Fruit fly (Drosophila melanogaster): ENCODE results near the gene CG13775.

CG13775 gene

DNA sequence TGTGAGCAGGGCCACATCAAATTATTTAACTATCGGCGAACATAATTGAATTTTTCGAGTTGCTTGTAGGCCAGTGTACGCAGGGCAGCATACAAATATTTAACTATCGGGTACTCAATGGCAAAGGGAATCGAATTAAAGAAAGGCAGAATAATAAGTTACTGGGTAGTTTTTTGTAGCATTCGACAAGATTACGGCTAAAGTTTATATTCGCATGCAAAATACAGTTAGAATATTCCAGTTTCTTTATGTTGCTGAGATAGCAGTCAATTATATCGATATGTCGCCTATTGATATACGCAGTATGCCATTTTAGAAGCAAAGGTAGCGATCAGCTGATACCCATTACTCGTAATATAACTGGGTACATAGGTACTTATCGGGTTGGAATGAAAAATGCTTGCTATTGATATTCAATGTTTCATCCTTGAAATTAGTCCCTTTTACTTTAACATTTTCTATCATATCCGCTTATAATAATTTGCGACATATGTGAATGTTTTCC, 11.3 kb upstream of the CG13775 start (continued):
- TF ChIP-seq pan (optimal IDR thresholded peaks at IDR 0.05), result peak in 1 of 2 experiments; percentile 52
- TF ChIP-seq pan (GFP tag; optimal IDR thresholded peaks at IDR 0.05 in 1 of 2, IDR thresholded peaks at IDR 0.05 in 1 of 2), result no peak
- TF ChIP-seq CG15601 (tag; optimal IDR thresholded peaks at IDR 0.05), result peak; percentile 14
- peak; percentile 1 for TF ChIP-seq pum (GFP tag; optimal IDR thresholded peaks at IDR 0.05)
- no peak; the same call in 1 of the 2 replicates for TF ChIP-seq Rfx (GFP tag; IDR thresholded peaks at IDR 0.05)
- TF ChIP-seq bcd (GFP tag; optimal IDR thresholded peaks at IDR 0.05), result no peak
- TF ChIP-seq luna (GFP tag; optimal IDR thresholded peaks at IDR 0.05), result peak; percentile 10
- no peak for TF ChIP-seq Sox100B (GFP tag; optimal IDR thresholded peaks at IDR 0.05)
- TF ChIP-seq sr (GFP tag; IDR thresholded peaks at IDR 0.05), result no peak
- peak; percentile 28 for TF ChIP-seq crc (GFP tag; optimal IDR thresholded peaks at IDR 0.05)
- TF ChIP-seq Awh (GFP tag; IDR thresholded peaks at IDR 0.05), result no peak
- TF ChIP-seq Oli (tag; optimal IDR thresholded peaks at IDR 0.05), result peak; percentile 27
- TF ChIP-seq CG15269 (tag; optimal IDR thresholded peaks at IDR 0.05), result peak; percentile 41
- TF ChIP-seq sisA (GFP tag; IDR thresholded peaks at IDR 0.05), result no peak
- TF ChIP-seq CG9817 (tag; optimal IDR thresholded peaks at IDR 0.05), result no peak
- peak; percentile 41 for TF ChIP-seq CG4424 (GFP tag; optimal IDR thresholded peaks at IDR 0.05)
- TF ChIP-seq CTCF (GFP tag; optimal IDR thresholded peaks at IDR 0.05), result peak; percentile 89
- peak; percentile 42 for TF ChIP-seq Bteb2 (GFP tag; optimal IDR thresholded peaks at IDR 0.05)
- no peak for TF ChIP-seq CG3065 (GFP tag; optimal IDR thresholded peaks at IDR 0.05)
- peak; percentile 31 for TF ChIP-seq CG8388 (GFP tag; optimal IDR thresholded peaks at IDR 0.05)
- TF ChIP-seq ken (GFP tag; IDR thresholded peaks at IDR 0.05), result no peak; the same call in 2 of the 3 replicates
- peak; percentile 19 for TF ChIP-seq oc (tag; optimal IDR thresholded peaks at IDR 0.05)
- peak; percentile 27; the same call in 1 of the 2 replicates for TF ChIP-seq HLH3B (GFP tag; IDR thresholded peaks at IDR 0.05)
- peak; percentile 63 for TF ChIP-seq Fer1 (GFP tag; optimal IDR thresholded peaks at IDR 0.05)
- no peak for TF ChIP-seq CG11723 (GFP tag; optimal IDR thresholded peaks at IDR 0.05)
- peak; percentile 1 for TF ChIP-seq gfzf (GFP tag; optimal IDR thresholded peaks at IDR 0.05)
- TF ChIP-seq CG2116 (GFP tag; optimal IDR thresholded peaks at IDR 0.05), result peak; percentile 92
- no peak for TF ChIP-seq klu (GFP tag; IDR thresholded peaks at IDR 0.05)
- TF ChIP-seq ash1 (GFP tag; optimal IDR thresholded peaks at IDR 0.05), result no peak
- TF ChIP-seq CG17361 (GFP tag; IDR thresholded peaks at IDR 0.05), result peak; percentile 74; the same call in 1 of the 3 replicates
- TF ChIP-seq Atf3 (GFP tag; optimal IDR thresholded peaks at IDR 0.05), result peak; percentile 23
- no peak for TF ChIP-seq CG10431 (GFP tag; optimal IDR thresholded peaks at IDR 0.05)
- peak; percentile 22 for TF ChIP-seq YL-1 (GFP tag; optimal IDR thresholded peaks at IDR 0.05)
- no peak; the same call in 2 of the 3 replicates for TF ChIP-seq Aef1 (GFP tag; IDR thresholded peaks at IDR 0.05)
- no peak for TF ChIP-seq schlank (tag; optimal IDR thresholded peaks at IDR 0.05)
- TF ChIP-seq CG4854 (GFP tag; optimal IDR thresholded peaks at IDR 0.05), result peak; percentile 30
- no peak for TF ChIP-seq Kr (GFP tag; optimal IDR thresholded peaks at IDR 0.05)
- 0 out of 2 replicates have a peak, but pooled peaks have one; percentile 6 for TF ChIP-seq CG31224 (GFP tag; IDR thresholded peaks at IDR 0.05)
- peak; percentile 52 for TF ChIP-seq NC2β (GFP tag; optimal IDR thresholded peaks at IDR 0.05)
- TF ChIP-seq CG10654 (GFP tag; optimal IDR thresholded peaks at IDR 0.05), result peak; percentile 36
- no peak for TF ChIP-seq gem (tag; optimal IDR thresholded peaks at IDR 0.05)
- peak; percentile 16; the same call in 1 of the 2 replicates for TF ChIP-seq seq (GFP tag; IDR thresholded peaks at IDR 0.05)
- peak; percentile 18 for TF ChIP-seq CG3281 (GFP tag; optimal IDR thresholded peaks at IDR 0.05)
- TF ChIP-seq sens (GFP tag), result peak; percentile 92
- TF ChIP-seq CG34422 (GFP tag; IDR thresholded peaks at IDR 0.05), result no peak; the same call in 2 of the 3 replicates
- TF ChIP-seq CG10565 (GFP tag; optimal IDR thresholded peaks at IDR 0.05), result no peak
- peak; percentile 19; the same call in 1 of the 2 replicates for TF ChIP-seq CG42726 (GFP tag; IDR thresholded peaks at IDR 0.05; ENCODE audit: partially characterized antibody)
- TF ChIP-seq z (GFP tag; IDR thresholded peaks at IDR 0.05), result 0 out of 3 replicates have a peak, but pooled peaks have one; percentile 6
- TF ChIP-seq CG3726 (GFP tag; IDR thresholded peaks at IDR 0.05), result no peak
- no peak for TF ChIP-seq CG17186 (GFP tag; optimal IDR thresholded peaks at IDR 0.05)
- TF ChIP-seq CG13287 (GFP tag; IDR thresholded peaks at IDR 0.05; ENCODE audit: partially characterized antibody), result peak; percentile 83
- TF ChIP-seq rib (GFP tag; IDR thresholded peaks at IDR 0.05), result no peak; the same call in 1 of the 2 replicates

All from whole organism, embryonic.